Fruit fly (Drosophila melanogaster) whole organism, prepupa: ENCODE data around the gene CG4553.
A peak's percentile ranks its signal among the peaks of the same experiment; 100 is the strongest.

ENCODE experiments used
- CG10631 ChIP-seq: fragments of 200-800 bp; sonication (Bioruptor generic); optimal IDR thresholded peaks from 2 replicates; lab custom pipeline; 2016; ENCODE audit warnings: missing biosample characterization, missing genetic modification characterization
- CG10669 ChIP-seq: fragments of 200-800 bp; sonication (Bioruptor generic); optimal IDR thresholded peaks from 3 replicates; lab custom pipeline; 2018; ENCODE audit warnings: missing biosample characterization, mild to moderate bottlenecking, missing genetic modification characterization, moderate library complexity
- CG11294 ChIP-seq: fragments of 200-800 bp; sonication (Bioruptor generic); IDR thresholded peaks from 2 replicates; pipeline ENCODE4 v1.3.6; 2022; ENCODE audit warnings: missing biosample characterization, missing genetic modification characterization
- CG11762 ChIP-seq: fragments of 200-800 bp; sonication (Bioruptor generic); optimal IDR thresholded peaks from 3 replicates; lab custom pipeline; 2016; ENCODE audit warnings: missing biosample characterization, missing genetic modification characterization; ENCODE audit not compliant: insufficient read depth
- CG11902 ChIP-seq: fragments of 200-800 bp; sonication (Bioruptor generic); optimal IDR thresholded peaks from 3 replicates; lab custom pipeline; 2016; ENCODE audit warnings: missing biosample characterization, missing genetic modification characterization
- CG15336 ChIP-seq: fragments of 200-800 bp; sonication (Bioruptor generic); IDR thresholded peaks from 2 replicates; pipeline ENCODE4 v1.3.6; 2022; ENCODE audit warnings: missing biosample characterization, missing genetic modification characterization
- CG1621 ChIP-seq: fragments of 200-800 bp; sonication (Bioruptor generic); optimal IDR thresholded peaks from 3 replicates; lab custom pipeline; 2018; ENCODE audit warnings: missing biosample characterization, mild to moderate bottlenecking, missing genetic modification characterization
- CG31627 ChIP-seq: fragments of 200-800 bp; sonication (Bioruptor generic); optimal IDR thresholded peaks from 3 replicates; lab custom pipeline; 2016; ENCODE audit warnings: missing biosample characterization, missing genetic modification characterization
- CG34406 ChIP-seq: fragments of 200-800 bp; sonication (Bioruptor generic); optimal IDR thresholded peaks from 3 replicates; lab custom pipeline; 2016; ENCODE audit warnings: missing biosample characterization, missing genetic modification characterization
- CG3919 ChIP-seq: fragments of 200-800 bp; sonication (Bioruptor generic); optimal IDR thresholded peaks from 3 replicates; lab custom pipeline; 2016; ENCODE audit warnings: missing biosample characterization, missing genetic modification characterization
- CG6163 ChIP-seq: fragments of 200-800 bp; sonication (Bioruptor generic); IDR thresholded peaks from 3 replicates; pipeline ENCODE4 v1.3.6; 2022; ENCODE audit warnings: missing biosample characterization, missing genetic modification characterization
- CG6276 ChIP-seq: fragments of 200-800 bp; sonication (Bioruptor generic); optimal IDR thresholded peaks from 2 replicates; lab custom pipeline; 2017; ENCODE audit warnings: missing biosample characterization, mild to moderate bottlenecking, missing genetic modification characterization
- CG6792 ChIP-seq: fragments of 200-800 bp; sonication (Bioruptor generic); optimal IDR thresholded peaks from 3 replicates; lab custom pipeline; 2016; ENCODE audit warnings: missing biosample characterization, missing genetic modification characterization
- CG6808 ChIP-seq: fragments of 200-800 bp; sonication (Bioruptor generic); optimal IDR thresholded peaks from 3 replicates; lab custom pipeline; 2017; ENCODE audit warnings: missing biosample characterization, missing genetic modification characterization, mild to moderate bottlenecking, moderate library complexity, missing genetic modification reagents
- CG6854 ChIP-seq: fragments of 200-800 bp; sonication (Bioruptor generic); optimal IDR thresholded peaks from 2 replicates; lab custom pipeline; 2017; ENCODE audit warnings: missing biosample characterization, mild to moderate bottlenecking, missing genetic modification characterization
- CG7368 ChIP-seq: fragments of 200-800 bp; sonication (Bioruptor generic); optimal IDR thresholded peaks from 3 replicates; lab custom pipeline; 2016; ENCODE audit warnings: missing biosample characterization, missing genetic modification characterization
- CG8119 ChIP-seq: fragments of 200-800 bp; sonication (Bioruptor generic); IDR thresholded peaks from 3 replicates; pipeline ENCODE4 v1.3.6; 2022; ENCODE audit warnings: missing biosample characterization, missing genetic modification characterization
- CG8319 ChIP-seq: fragments of 200-800 bp; sonication (Bioruptor generic); optimal IDR thresholded peaks from 3 replicates; lab custom pipeline; 2016; ENCODE audit warnings: missing biosample characterization, missing genetic modification characterization
- CG9139 ChIP-seq: fragments of 200-800 bp; sonication (Bioruptor generic); optimal IDR thresholded peaks from 3 replicates; lab custom pipeline; 2017; ENCODE audit warnings: missing biosample characterization, mild to moderate bottlenecking, missing genetic modification characterization
- Eip78C ChIP-seq: fragments of 200-800 bp; sonication (Bioruptor generic); peaks from one replicate; lab custom pipeline; 2016; ENCODE audit warnings: missing biosample characterization, missing genetic modification characterization
- Ets21C ChIP-seq: fragments of 200-800 bp; sonication (Bioruptor generic); optimal IDR thresholded peaks from 3 replicates; lab custom pipeline; 2016; ENCODE audit warnings: missing biosample characterization, missing genetic modification characterization
- Ets96B ChIP-seq: fragments of 200-800 bp; optimal IDR thresholded peaks from 2 replicates; lab custom pipeline; 2019; ENCODE audit warnings: missing biosample characterization, mild to moderate bottlenecking, missing genetic modification characterization, moderate library complexity
- Gug ChIP-seq: fragments of 200-800 bp; sonication (Bioruptor generic); IDR thresholded peaks from 2 replicates; pipeline ENCODE4 v1.3.6; 2022; ENCODE audit warnings: missing biosample characterization, missing genetic modification characterization
- Hr38 ChIP-seq: sonication (Bioruptor generic); optimal IDR thresholded peaks from 2 replicates; lab custom pipeline; 2016; ENCODE audit warnings: missing biosample characterization, missing genetic modification characterization
- Hr39 ChIP-seq: fragments of 200-800 bp; sonication (Bioruptor generic); optimal IDR thresholded peaks from 2 replicates; lab custom pipeline; 2016; ENCODE audit warnings: missing biosample characterization, missing genetic modification characterization
- Hr4 ChIP-seq: fragments of 200-800 bp; sonication (Bioruptor generic); optimal IDR thresholded peaks from 3 replicates; lab custom pipeline; 2016; ENCODE audit warnings: missing biosample characterization, missing genetic modification characterization
- Lpt ChIP-seq: fragments of 200-800 bp; sonication (Bioruptor generic); optimal IDR thresholded peaks from 3 replicates; lab custom pipeline; 2016; ENCODE audit warnings: missing biosample characterization, missing genetic modification characterization
- Met ChIP-seq: fragments of 200-800 bp; sonication (Bioruptor generic); optimal IDR thresholded peaks from 3 replicates; lab custom pipeline; 2016; ENCODE audit warnings: missing biosample characterization, missing genetic modification characterization
- OdsH ChIP-seq: fragments of 200-800 bp; sonication (Bioruptor generic); optimal IDR thresholded peaks from 3 replicates; lab custom pipeline; 2016; ENCODE audit warnings: missing biosample characterization, missing genetic modification characterization
- Smox ChIP-seq: fragments of 200-800 bp; sonication (Bioruptor generic); optimal IDR thresholded peaks from 3 replicates; lab custom pipeline; 2016; ENCODE audit warnings: missing biosample characterization, missing genetic modification characterization
- Sox102F ChIP-seq: fragments of 200-800 bp; sonication (Bioruptor generic); optimal IDR thresholded peaks from 2 replicates; lab custom pipeline; 2016; ENCODE audit warnings: missing biosample characterization, mild to moderate bottlenecking, missing genetic modification characterization
- Sox14 ChIP-seq: fragments of 200-800 bp; sonication (Bioruptor generic); optimal IDR thresholded peaks from 3 replicates; lab custom pipeline; 2016; ENCODE audit warnings: missing biosample characterization, missing genetic modification characterization
- Sox15 ChIP-seq: fragments of 200-800 bp; sonication (Bioruptor generic); optimal IDR thresholded peaks from 3 replicates; lab custom pipeline; 2016; ENCODE audit warnings: missing biosample characterization, missing genetic modification characterization
- achi ChIP-seq: fragments of 200-800 bp; sonication (Bioruptor generic); optimal IDR thresholded peaks from 3 replicates; lab custom pipeline; 2016; ENCODE audit warnings: missing biosample characterization, missing genetic modification characterization
- acj6 ChIP-seq: fragments of 200-800 bp; sonication (Bioruptor generic); optimal IDR thresholded peaks from 3 replicates; lab custom pipeline; 2016; ENCODE audit warnings: missing biosample characterization, missing genetic modification characterization
- cyc ChIP-seq: fragments of 200-800 bp; sonication (Bioruptor generic); optimal IDR thresholded peaks from 3 replicates; lab custom pipeline; 2016; ENCODE audit warnings: missing biosample characterization, missing genetic modification characterization
- dac ChIP-seq: fragments of 200-800 bp; sonication (Bioruptor generic); optimal IDR thresholded peaks from 2 replicates; lab custom pipeline; 2017; ENCODE audit warnings: missing biosample characterization, mild to moderate bottlenecking, missing genetic modification characterization
- dsx ChIP-seq: fragments of 200-800 bp; optimal IDR thresholded peaks from 3 replicates; lab custom pipeline; 2019; ENCODE audit warnings: missing biosample characterization, mild to moderate bottlenecking, missing genetic modification characterization, moderate library complexity; ENCODE audit not compliant: poor library complexity, severe bottlenecking
- eg ChIP-seq: fragments of 200-800 bp; sonication (Bioruptor generic); IDR thresholded peaks from 3 replicates; pipeline ENCODE4 v1.3.6; 2022; ENCODE audit warnings: missing biosample characterization, missing genetic modification characterization
- esn ChIP-seq: fragments of 200-800 bp; sonication (Bioruptor generic); optimal IDR thresholded peaks from 2 replicates; lab custom pipeline; 2016; ENCODE audit warnings: missing biosample characterization, mild to moderate bottlenecking, missing genetic modification characterization, moderate library complexity
- fd59A ChIP-seq: fragments of 200-800 bp; sonication (Bioruptor generic); optimal IDR thresholded peaks from 2 replicates; lab custom pipeline; 2017; ENCODE audit warnings: missing biosample characterization, mild to moderate bottlenecking, missing genetic modification characterization, missing genetic modification reagents
- fd85E ChIP-seq: fragments of 200-800 bp; sonication (Bioruptor generic); optimal IDR thresholded peaks from 3 replicates; lab custom pipeline; 2016; ENCODE audit warnings: missing biosample characterization, missing genetic modification characterization
- fkh ChIP-seq: fragments of 200-800 bp; sonication (Bioruptor generic); optimal IDR thresholded peaks from 3 replicates; lab custom pipeline; 2017; ENCODE audit warnings: missing biosample characterization, mild to moderate bottlenecking, missing genetic modification characterization, moderate library complexity
- lz ChIP-seq: fragments of 200-800 bp; sonication (Bioruptor generic); optimal IDR thresholded peaks from 3 replicates; lab custom pipeline; 2016; ENCODE audit warnings: missing biosample characterization, missing genetic modification characterization
- pdm3 ChIP-seq: fragments of 200-800 bp; sonication (Bioruptor generic); optimal IDR thresholded peaks from 3 replicates; lab custom pipeline; 2016; ENCODE audit warnings: missing biosample characterization, missing genetic modification characterization
- spab ChIP-seq: fragments of 200-800 bp; sonication (Bioruptor generic); optimal IDR thresholded peaks from 2 replicates; lab custom pipeline; 2017; ENCODE audit warnings: missing biosample characterization, mild to moderate bottlenecking, missing genetic modification characterization, missing genetic modification reagents
- ss ChIP-seq, 2 experiments: fragments of 200-800 bp; sonication (Bioruptor generic); optimal IDR thresholded peaks; 2 replicates in 1 of 2; 3 replicates in 1 of 2; lab custom pipeline; 2017 to 2018; ENCODE audit warnings: mild to moderate bottlenecking in 2 of 2, missing biosample characterization in 2 of 2, missing genetic modification characterization in 2 of 2, moderate library complexity in 1 of 2
- svp ChIP-seq: fragments of 200-800 bp; sonication (Bioruptor generic); peaks from one replicate; lab custom pipeline; 2016; ENCODE audit warnings: missing biosample characterization, missing genetic modification characterization
- topi ChIP-seq: fragments of 200-800 bp; sonication (Bioruptor generic); optimal IDR thresholded peaks from 3 replicates; lab custom pipeline; 2016; ENCODE audit warnings: missing biosample characterization, missing genetic modification characterization
- vri ChIP-seq: fragments of 200-800 bp; sonication (Bioruptor generic); optimal IDR thresholded peaks from 3 replicates; lab custom pipeline; 2016; ENCODE audit warnings: missing biosample characterization, mild to moderate bottlenecking, missing genetic modification characterization

CG4553 gene

dm6 chr3R:25462642-25463317, 13.9 kb downstream of the CG4553 start (continued):
- TF ChIP-seq CG8319 (GFP tag; lab: Kevin White, UChicago) (peak; percentile 86), fd85E (peak; percentile 60), achi (GFP tag; lab: Kevin White, UChicago) (peak; percentile 91), CG6792 (GFP tag; lab: Kevin White, UChicago) (peak; percentile 91), CG15336 (GFP tag; lab: Robert Waterston, UW) (peak; percentile 90), acj6 (peak; percentile 92), dac (GFP tag; lab: Kevin White, UChicago) (peak; percentile 17), CG11902 (peak; percentile 82), fkh (GFP tag; lab: Kevin White, UChicago) (no peak), CG34406 (peak; percentile 94), esn (peak; percentile 91), Sox102F (peak; percentile 80), eg (GFP tag; lab: Robert Waterston, UW) (peak; percentile 88), CG6276 (GFP tag; lab: Kevin White, UChicago) (peak; percentile 74), CG31627 (GFP tag; lab: Kevin White, UChicago) (peak; percentile 72), CG11762 (GFP tag; lab: Kevin White, UChicago) (peak; percentile 85), CG6808 (peak; percentile 95), Ets21C (peak; percentile 71), Eip78C (GFP tag; lab: Kevin White, UChicago) (peak; percentile 97), Lpt (peak; percentile 83), Hr39 (peak; percentile 74), CG6163 (peak; percentile 91), cyc (peak; percentile 76), Ets96B (tag; lab: Kevin White, UChicago) (peak; percentile 94), Sox14 (peak; percentile 74), svp (peak; percentile 96), ss (GFP tag; optimal IDR thresholded peaks at IDR 0.05; lab: Kevin White, UChicago) (peak; percentile 95), spab (GFP tag; lab: Kevin White, UChicago) (peak; percentile 91), CG6854 (GFP tag; lab: Kevin White, UChicago) (peak; percentile 69), Met (peak; percentile 88), CG7368 (peak; percentile 88), Smox (GFP tag; lab: Kevin White, UChicago) (peak; percentile 83), topi (peak; percentile 87), fd59A (GFP tag; lab: Kevin White, UChicago) (peak; percentile 89), CG8119 (GFP tag; lab: Robert Waterston, UW) (peak; percentile 89), CG11294 (GFP tag; lab: Robert Waterston, UW) (peak; percentile 75), Hr38 (no peak), OdsH (GFP tag; lab: Kevin White, UChicago) (peak; percentile 92), pdm3 (GFP tag; lab: Kevin White, UChicago) (peak; percentile 81), Gug (GFP tag; lab: Robert Waterston, UW) (peak; percentile 77), CG3919 (GFP tag; lab: Kevin White, UChicago) (peak; percentile 92)

- TF ChIP-seq CG9139 (no peak), Sox14 (peak; percentile 76), Sox102F (peak; percentile 76), vri (GFP tag; lab: Kevin White, UChicago) (peak; percentile 37), fkh (GFP tag; lab: Kevin White, UChicago) (no peak), Sox15 (peak; percentile 45), CG8319 (GFP tag; lab: Kevin White, UChicago) (peak; percentile 11), spab (GFP tag; lab: Kevin White, UChicago) (peak; percentile 46), Lpt (no peak), achi (GFP tag; lab: Kevin White, UChicago) (peak; percentile 62), eg (GFP tag; lab: Robert Waterston, UW) (peak; percentile 60; the same call in 2 of the 3 replicates), pdm3 (GFP tag; lab: Kevin White, UChicago) (peak; percentile 70), OdsH (GFP tag; lab: Kevin White, UChicago) (peak; percentile 62), Hr4 (GFP tag; lab: Kevin White, UChicago) (peak; percentile 67), CG10669 (peak; percentile 51), Ets21C (peak; percentile 50), CG1621 (no peak), lz (GFP tag; lab: Kevin White, UChicago) (peak; percentile 69), Gug (GFP tag; lab: Robert Waterston, UW) (no peak), CG6808 (peak; percentile 17), CG10631 (GFP tag; lab: Kevin White, UChicago) (peak; percentile 58), Hr39 (peak; percentile 74), dsx (GFP tag; lab: Kevin White, UChicago) (no peak)
Measured at dm6 chr3R:25461666-25462065, 15.0 kb downstream of the CG4553 start.
